Fruit fly (Drosophila melanogaster) whole organism, embryonic: ENCODE results near the gene blp.

ENCODE experiments used
- Atf3 ChIP-seq: fragments of 200-800 bp; sonication (Bioruptor generic); optimal IDR thresholded peaks from 3 replicates; lab custom pipeline; 2016; ENCODE audit warnings: missing biosample characterization, missing genetic modification characterization
- C15 ChIP-seq: fragments of 200-800 bp; sonication (Bioruptor generic); IDR thresholded peaks from 3 replicates; pipeline ENCODE4 v1.3.6; 2022; ENCODE audit warnings: missing biosample characterization, missing genetic modification characterization
- CG10431 ChIP-seq: fragments of 200-800 bp; sonication (Bioruptor generic); optimal IDR thresholded peaks from 3 replicates; lab custom pipeline; 2018; ENCODE audit warnings: missing biosample characterization, mild to moderate bottlenecking, missing genetic modification characterization
- CG11398 ChIP-seq: fragments of 200-800 bp; sonication (Bioruptor generic); optimal IDR thresholded peaks from 2 replicates; lab custom pipeline; 2016; ENCODE audit warnings: missing biosample characterization, missing genetic modification characterization
- CG13424 ChIP-seq: fragments of 200-800 bp; sonication (Bioruptor generic); optimal IDR thresholded peaks from 2 replicates; lab custom pipeline; 2019; ENCODE audit warnings: missing biosample characterization, mild to moderate bottlenecking, missing genetic modification characterization, moderate library complexity
- CG14014 ChIP-seq: fragments of 200-800 bp; sonication (Bioruptor generic); IDR thresholded peaks from 2 replicates; pipeline ENCODE4 v1.3.6; 2022; ENCODE audit warnings: missing biosample characterization, missing genetic modification characterization
- CG15011 ChIP-seq: fragments of 200-800 bp; sonication (Bioruptor generic); optimal IDR thresholded peaks from 3 replicates; lab custom pipeline; 2018; ENCODE audit warnings: missing biosample characterization, mild to moderate bottlenecking, missing genetic modification characterization
- CG16813 ChIP-seq: fragments of 200-800 bp; sonication (Bioruptor generic); IDR thresholded peaks from 3 replicates; pipeline ENCODE4 v1.3.6; 2022; ENCODE audit warnings: missing biosample characterization, missing genetic modification characterization; ENCODE audit not compliant: partially characterized antibody
- CG18599 ChIP-seq: fragments of 200-800 bp; sonication (Bioruptor generic); optimal IDR thresholded peaks from 3 replicates; lab custom pipeline; 2017; ENCODE audit warnings: missing biosample characterization, missing genetic modification characterization, mild to moderate bottlenecking, moderate library complexity, missing genetic modification reagents
- CG2202 ChIP-seq: fragments of 200-800 bp; sonication (Bioruptor generic); optimal IDR thresholded peaks from 2 replicates; lab custom pipeline; 2018; ENCODE audit warnings: missing biosample characterization, mild to moderate bottlenecking, missing genetic modification characterization
- CG30431 ChIP-seq: fragments of 200-800 bp; sonication (Bioruptor generic); optimal IDR thresholded peaks from 2 replicates; lab custom pipeline; 2017; ENCODE audit warnings: missing biosample characterization, missing genetic modification characterization
- CG3163 ChIP-seq: fragments of 200-800 bp; sonication (Bioruptor generic); optimal IDR thresholded peaks from 3 replicates; lab custom pipeline; 2016; ENCODE audit warnings: missing biosample characterization, missing genetic modification characterization
- CG33557 ChIP-seq: fragments of 200-800 bp; sonication (Bioruptor generic); optimal IDR thresholded peaks from 2 replicates; lab custom pipeline; 2019; ENCODE audit warnings: missing biosample characterization, mild to moderate bottlenecking, missing genetic modification characterization, moderate library complexity
- CG3726 ChIP-seq: fragments of 200-800 bp; sonication (Bioruptor generic); IDR thresholded peaks from 3 replicates; pipeline ENCODE4, ENCODE4 v1.3.6; 2022; ENCODE audit warnings: missing biosample characterization, missing genetic modification characterization
- CG3838 ChIP-seq: fragments of 200-800 bp; sonication (Bioruptor generic); optimal IDR thresholded peaks from 3 replicates; lab custom pipeline; 2016; ENCODE audit warnings: missing biosample characterization, missing genetic modification characterization
- CG4730 ChIP-seq: fragments of 200-800 bp; sonication (Bioruptor generic); IDR thresholded peaks from 2 replicates; pipeline ENCODE4 v1.3.6; 2022; ENCODE audit warnings: missing biosample characterization, missing genetic modification characterization
- CG6689 ChIP-seq: fragments of 200-800 bp; sonication (Bioruptor generic); IDR thresholded peaks from 2 replicates; pipeline ENCODE4 v1.3.6; 2022; ENCODE audit warnings: missing biosample characterization, missing genetic modification characterization
- CG8388 ChIP-seq: fragments of 200-800 bp; sonication (Bioruptor generic); optimal IDR thresholded peaks from 2 replicates; lab custom pipeline; 2019; ENCODE audit warnings: missing biosample characterization, mild to moderate bottlenecking, missing genetic modification characterization, moderate library complexity
- CG8765 ChIP-seq: fragments of 200-800 bp; sonication (Bioruptor generic); IDR thresholded peaks from 2 replicates; pipeline ENCODE4 v1.3.6; 2022; ENCODE audit warnings: missing biosample characterization, missing genetic modification characterization
- CG9437 ChIP-seq: fragments of 200-800 bp; sonication (Bioruptor generic); optimal IDR thresholded peaks from 2 replicates; lab custom pipeline; 2018; ENCODE audit warnings: missing biosample characterization, mild to moderate bottlenecking, missing genetic modification characterization
- CG9876 ChIP-seq: fragments of 200-800 bp; sonication (Bioruptor generic); optimal IDR thresholded peaks from 2 replicates; lab custom pipeline; 2016; ENCODE audit warnings: missing biosample characterization, missing genetic modification characterization
- CkIIα-i1 ChIP-seq: fragments of 200-800 bp; sonication (Bioruptor generic); IDR thresholded peaks from 2 replicates; pipeline ENCODE4 v1.3.6; 2022; ENCODE audit warnings: missing biosample characterization, missing genetic modification characterization
- Dek ChIP-seq: fragments of 200-800 bp; sonication (Bioruptor generic); optimal IDR thresholded peaks from 3 replicates; lab custom pipeline; 2019; ENCODE audit warnings: missing biosample characterization, mild to moderate bottlenecking, missing genetic modification characterization, moderate library complexity
- Dip2 ChIP-seq: fragments of 200-800 bp; sonication (Bioruptor generic); IDR thresholded peaks from 2 replicates; pipeline ENCODE4 v1.3.6; 2022; ENCODE audit warnings: missing biosample characterization, missing genetic modification characterization
- Dp ChIP-seq: fragments of 200-800 bp; sonication (Bioruptor generic); optimal IDR thresholded peaks from 2 replicates; lab custom pipeline; 2018; ENCODE audit warnings: missing biosample characterization, mild to moderate bottlenecking, missing genetic modification characterization, moderate library complexity
- Eip74EF ChIP-seq, 2 experiments: fragments of 200-800 bp in 1 of 2; fragments of >200 bp in 1 of 2; sonication (Bioruptor generic) in 1 of 2; optimal IDR thresholded peaks; 2 replicates each; lab custom pipeline; 2017 to 2019; ENCODE audit warnings: missing biosample characterization in 2 of 2, missing genetic modification characterization in 2 of 2, mild to moderate bottlenecking in 1 of 2, moderate library complexity in 1 of 2
- HmgZ ChIP-seq: fragments of 200-800 bp; sonication (Bioruptor generic); optimal IDR thresholded peaks from 2 replicates; lab custom pipeline; 2018; ENCODE audit warnings: missing biosample characterization, mild to moderate bottlenecking, missing genetic modification characterization
- Lpt ChIP-seq: fragments of >200 bp; optimal IDR thresholded peaks from 2 replicates; lab custom pipeline; 2018; ENCODE audit warnings: missing biosample characterization, missing genetic modification characterization
- Rx ChIP-seq: fragments of 200-800 bp; sonication (Bioruptor generic); IDR thresholded peaks from 2 replicates; pipeline ENCODE4 v1.3.6; 2022; ENCODE audit warnings: missing biosample characterization, missing genetic modification characterization
- Sin3A ChIP-seq: fragments of >200 bp; optimal IDR thresholded peaks from 2 replicates; lab custom pipeline; 2018
- Six4 ChIP-seq: fragments of 200-800 bp; sonication (Bioruptor generic); optimal IDR thresholded peaks from 2 replicates; lab custom pipeline; 2016; ENCODE audit warnings: missing biosample characterization, missing genetic modification characterization
- Spps ChIP-seq: fragments of 200-800 bp; sonication (Bioruptor generic); optimal IDR thresholded peaks from 2 replicates; lab custom pipeline; 2018; ENCODE audit warnings: missing biosample characterization, mild to moderate bottlenecking, missing genetic modification characterization
- TFAM ChIP-seq: fragments of 200-800 bp; sonication (Bioruptor generic); optimal IDR thresholded peaks from 2 replicates; lab custom pipeline; 2017; ENCODE audit warnings: missing biosample characterization, missing genetic modification characterization, inconsistent platforms
- YL-1 ChIP-seq: fragments of 200-800 bp; sonication (Bioruptor generic); optimal IDR thresholded peaks from 3 replicates; lab custom pipeline; 2017; ENCODE audit warnings: missing biosample characterization, mild to moderate bottlenecking, missing genetic modification characterization
- ab ChIP-seq: fragments of 200-800 bp; sonication (Bioruptor generic); optimal IDR thresholded peaks from 2 replicates; lab custom pipeline; 2016; ENCODE audit warnings: missing biosample characterization, missing genetic modification characterization
- aop ChIP-seq: fragments of 200-800 bp; sonication (Bioruptor generic); IDR thresholded peaks from 2 replicates; pipeline ENCODE4 v1.3.6; 2022; ENCODE audit warnings: missing biosample characterization, missing genetic modification characterization
- bowl ChIP-seq: fragments of 200-800 bp; sonication (Bioruptor generic); IDR thresholded peaks from 2 replicates; pipeline ENCODE4 v1.3.6; 2022; ENCODE audit warnings: missing biosample characterization, missing genetic modification characterization
- cad ChIP-seq: fragments of >200 bp; optimal IDR thresholded peaks from 2 replicates; lab custom pipeline; 2017; ENCODE audit warnings: missing biosample characterization, missing genetic modification characterization
- crc ChIP-seq: fragments of 200-800 bp; sonication (Bioruptor generic); optimal IDR thresholded peaks from 2 replicates; lab custom pipeline; 2016; ENCODE audit warnings: missing biosample characterization, missing genetic modification characterization
- crol ChIP-seq: fragments of 200-800 bp; sonication (Bioruptor generic); IDR thresholded peaks from 2 replicates; pipeline ENCODE4 v1.3.6; 2022; ENCODE audit warnings: missing biosample characterization, missing genetic modification characterization
- fru ChIP-seq: fragments of >200 bp; optimal IDR thresholded peaks from 2 replicates; lab custom pipeline; 2017
- gsb-n ChIP-seq: fragments of 200-800 bp; sonication (Bioruptor generic); optimal IDR thresholded peaks from 3 replicates; lab custom pipeline; 2018; ENCODE audit warnings: missing biosample characterization, mild to moderate bottlenecking, missing genetic modification characterization
- h ChIP-seq: fragments of >200 bp; optimal IDR thresholded peaks from 2 replicates; lab custom pipeline; 2017
- klu ChIP-seq: fragments of 200-800 bp; sonication (Bioruptor generic); IDR thresholded peaks from 2 replicates; pipeline ENCODE4 v1.3.6; 2022; ENCODE audit warnings: missing biosample characterization, missing genetic modification characterization
- lab ChIP-seq: fragments of 200-800 bp; sonication (Bioruptor generic); optimal IDR thresholded peaks from 3 replicates; lab custom pipeline; 2017; ENCODE audit warnings: missing biosample characterization, missing genetic modification characterization, mild to moderate bottlenecking, moderate library complexity, missing genetic modification reagents
- lmd ChIP-seq: fragments of 200-800 bp; sonication (Bioruptor generic); IDR thresholded peaks from 2 replicates; pipeline ENCODE4 v1.3.6; 2022; ENCODE audit warnings: missing biosample characterization, missing genetic modification characterization
- nerfin-1 ChIP-seq: fragments of 200-800 bp; sonication (Bioruptor generic); optimal IDR thresholded peaks from 3 replicates; lab custom pipeline; 2019; ENCODE audit warnings: missing biosample characterization, mild to moderate bottlenecking, missing genetic modification characterization, moderate library complexity
- nom ChIP-seq: fragments of 200-800 bp; sonication (Bioruptor generic); optimal IDR thresholded peaks from 2 replicates; lab custom pipeline; 2017; ENCODE audit warnings: missing biosample characterization, missing genetic modification characterization, mild to moderate bottlenecking, moderate library complexity, missing genetic modification reagents
- onecut ChIP-seq: fragments of 200-800 bp; sonication (Bioruptor generic); IDR thresholded peaks from 2 replicates; pipeline ENCODE4 v1.3.6; 2022; ENCODE audit warnings: missing biosample characterization, missing genetic modification characterization
- pum ChIP-seq: fragments of 200-800 bp; sonication (Bioruptor generic); optimal IDR thresholded peaks from 2 replicates; lab custom pipeline; 2016; ENCODE audit warnings: missing biosample characterization, missing genetic modification characterization
- scrt ChIP-seq: fragments of 200-800 bp; sonication (Bioruptor generic); optimal IDR thresholded peaks from 2 replicates; lab custom pipeline; 2018; ENCODE audit warnings: missing biosample characterization, mild to moderate bottlenecking, missing genetic modification characterization, moderate library complexity
- sr ChIP-seq: fragments of 200-800 bp; sonication (Bioruptor generic); IDR thresholded peaks from 3 replicates; pipeline ENCODE4 v1.3.6; 2022; ENCODE audit warnings: missing biosample characterization, missing genetic modification characterization
- unc-4 ChIP-seq: fragments of 200-800 bp; sonication (Bioruptor generic); IDR thresholded peaks from 2 replicates; pipeline ENCODE4 v1.3.6; 2022; ENCODE audit warnings: missing biosample characterization, missing genetic modification characterization; ENCODE audit not compliant: partially characterized antibody

The blp gene

DNA sequence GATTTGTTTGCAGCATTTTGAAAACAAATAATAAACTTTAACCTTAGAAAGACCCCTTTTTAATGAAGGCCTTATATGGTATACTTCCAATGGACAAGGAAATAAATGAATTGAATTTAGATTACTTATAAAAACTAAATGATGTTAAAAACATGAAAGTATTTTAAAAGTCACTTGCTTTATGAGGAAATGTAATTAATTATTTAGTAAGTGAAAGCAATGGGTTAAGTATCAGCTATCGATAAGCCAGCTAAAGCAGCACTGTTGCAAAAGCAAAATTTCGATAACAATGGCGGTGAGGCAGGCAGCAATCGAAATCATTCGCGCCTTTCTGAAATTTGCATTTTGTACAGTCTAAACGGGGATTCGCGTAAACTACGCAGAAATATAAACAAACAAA, 31.5 kb downstream of the blp start, which contains the start of the genes CG32856 and Rbf2 (continued):
- TF ChIP-seq cad (GFP tag; lab: Kevin White, UChicago) (no peak), Dek (peak; percentile 84), Lpt (GFP tag; lab: Kevin White, UChicago) (no peak), CG16813 (GFP tag; lab: Robert Waterston, UW) (peak; percentile 79), Spps (tag; lab: Kevin White, UChicago) (no peak), ab (GFP tag; lab: Kevin White, UChicago) (peak; percentile 41), bowl (GFP tag; lab: Robert Waterston, UW) (0 out of 2 replicates have a peak, but pooled peaks have one; percentile 31), gsb-n (tag; lab: Kevin White, UChicago) (peak; percentile 78), scrt (GFP tag; lab: Kevin White, UChicago) (no peak), CG9437 (GFP tag; lab: Kevin White, UChicago) (peak; percentile 73), Rx (GFP tag; lab: Robert Waterston, UW) (no peak), CG13424 (tag; lab: Kevin White, UChicago) (peak; percentile 91), aop (GFP tag; lab: Robert Waterston, UW) (no peak), crc (peak; percentile 70), CG4730 (no peak), CG33557 (GFP tag; lab: Kevin White, UChicago) (peak; percentile 80), CG8388 (GFP tag; lab: Kevin White, UChicago) (peak; percentile 79), CG11398 (GFP tag; lab: Kevin White, UChicago) (peak; percentile 60), Dp (GFP tag; lab: Kevin White, UChicago) (peak; percentile 84), Eip74EF (GFP tag; optimal IDR thresholded peaks at IDR 0.05; lab: Kevin White, UChicago) (no peak), fru (lab: Kevin White, UChicago) (no peak), Sin3A (lab: Kevin White, UChicago) (peak; percentile 27), CG14014 (GFP tag; lab: Robert Waterston, UW) (peak; percentile 77), C15 (no peak), Dip2 (no peak), lab (GFP tag; lab: Kevin White, UChicago) (no peak), nom (GFP tag; lab: Kevin White, UChicago) (peak; percentile 5), lmd (GFP tag; lab: Robert Waterston, UW) (no peak; the same call in 1 of the 2 replicates), Atf3 (GFP tag; lab: Kevin White, UChicago) (peak; percentile 61), YL-1 (GFP tag; lab: Kevin White, UChicago) (peak; percentile 72), CG3726 (GFP tag; lab: Robert Waterston, UW) (no peak), CG10431 (GFP tag; lab: Kevin White, UChicago) (peak; percentile 58), sr (GFP tag; lab: Robert Waterston, UW) (no peak), nerfin-1 (peak; percentile 75), CG3838 (peak; percentile 63), CG9876 (GFP tag; lab: Kevin White, UChicago) (peak; percentile 42), onecut (no peak), CG8765 (GFP tag; lab: Robert Waterston, UW) (no peak), CG3163 (GFP tag; lab: Kevin White, UChicago) (no peak), unc-4 (GFP tag; lab: Robert Waterston, UW) (peak; percentile 73), CG18599 (GFP tag; lab: Kevin White, UChicago) (no peak), CG2202 (tag; lab: Kevin White, UChicago) (peak; percentile 61), CkIIα-i1 (GFP tag; lab: Robert Waterston, UW) (no peak), CG15011 (GFP tag; lab: Kevin White, UChicago) (no peak), crol (no peak), Six4 (GFP tag; lab: Kevin White, UChicago) (peak; percentile 48), TFAM (GFP tag; lab: Kevin White, UChicago) (no peak), HmgZ (tag; lab: Kevin White, UChicago) (peak; percentile 90), CG30431 (GFP tag; lab: Kevin White, UChicago) (no peak), CG6689 (GFP tag; lab: Robert Waterston, UW) (no peak), klu (GFP tag; lab: Robert Waterston, UW) (no peak), pum (GFP tag; lab: Kevin White, UChicago) (peak; percentile 77), h (lab: Kevin White, UChicago) (no peak)
